Worm (Caenorhabditis elegans) whole organism, mixed stage, embryonic: ENCODE results near the gene F43B10.1.

Experiments
- ceh-39 ChIP-seq: fragments of 150-350 bp; optimal IDR thresholded peaks from 2 replicates; lab custom pipeline; 2014; ENCODE audit warnings: missing biosample characterization, missing genetic modification characterization
- ces-1 ChIP-seq: fragments of 150-350 bp; optimal IDR thresholded peaks from 2 replicates; lab custom pipeline; 2014; ENCODE audit warnings: missing biosample characterization, missing genetic modification reagents, missing genetic modification characterization
- lin-13 ChIP-seq: fragments of 150-350 bp; optimal IDR thresholded peaks from 2 replicates; lab custom pipeline; 2014; ENCODE audit warnings: missing biosample characterization, missing genetic modification characterization
- lsy-2 ChIP-seq: fragments of 150-350 bp; optimal IDR thresholded peaks from 2 replicates; lab custom pipeline; 2014; ENCODE audit warnings: missing biosample characterization, missing genetic modification characterization
- nhr-12 ChIP-seq: fragments of 150-350 bp; optimal IDR thresholded peaks from 2 replicates; lab custom pipeline; 2014; ENCODE audit warnings: missing biosample characterization, missing genetic modification characterization
- nhr-237 ChIP-seq: fragments of 150-350 bp; optimal IDR thresholded peaks from 2 replicates; lab custom pipeline; 2014; ENCODE audit warnings: missing biosample characterization, missing genetic modification characterization
- nhr-28 ChIP-seq: fragments of 150-350 bp; optimal IDR thresholded peaks from 2 replicates; lab custom pipeline; 2014; ENCODE audit warnings: missing biosample characterization, missing genetic modification characterization
- nhr-76 ChIP-seq: sonication (generic microtip); optimal IDR thresholded peaks from 2 replicates; lab custom pipeline; 2017; ENCODE audit warnings: missing biosample characterization, missing genetic modification characterization
- sem-2 ChIP-seq: fragments of 200-800 bp; sonication (Bioruptor generic); optimal IDR thresholded peaks from 2 replicates; lab custom pipeline; 2018; ENCODE audit warnings: mild to moderate bottlenecking, missing genetic modification characterization, missing compliant biosample characterization
- snpc-4 ChIP-seq: fragments of 150-350 bp; optimal IDR thresholded peaks from 2 replicates; lab custom pipeline; 2014; ENCODE audit warnings: missing biosample characterization, missing genetic modification characterization
- unc-39 ChIP-seq: fragments of 150-350 bp; optimal IDR thresholded peaks from 2 replicates; lab custom pipeline; 2014; ENCODE audit warnings: missing biosample characterization, missing genetic modification characterization
- unc-62 ChIP-seq: fragments of 150-350 bp; optimal IDR thresholded peaks from 2 replicates; lab custom pipeline; 2014; ENCODE audit warnings: missing biosample characterization, missing genetic modification reagents, missing genetic modification characterization
- zip-8 ChIP-seq: fragments of 150-350 bp; optimal IDR thresholded peaks from 2 replicates; lab custom pipeline; 2014; ENCODE audit warnings: missing biosample characterization, missing genetic modification characterization
- ztf-11 ChIP-seq: fragments of 150-350 bp; optimal IDR thresholded peaks from 2 replicates; lab custom pipeline; 2014; ENCODE audit warnings: missing biosample characterization, missing genetic modification characterization

- TF ChIP-seq nhr-237 (tag; lab: Kevin White, UChicago) (no peak), nhr-28 (no peak), sem-2 (no peak), zip-8 (tag; lab: Kevin White, UChicago) (no peak), unc-39 (tag; lab: Kevin White, UChicago) (no peak), lsy-2 (tag; lab: Kevin White, UChicago) (no peak), nhr-12 (tag; lab: Kevin White, UChicago) (no peak), ceh-39 (tag; lab: Kevin White, UChicago) (no peak), lin-13 (no peak), snpc-4 (tag; lab: Kevin White, UChicago) (no peak), unc-62 (GFP tag; lab: Kevin White, UChicago) (no peak), ztf-11 (tag; lab: Kevin White, UChicago) (no peak), nhr-76 (tag; lab: Kevin White, UChicago) (no peak), ces-1 (GFP tag; lab: Kevin White, UChicago) (no peak)
Observed at ce11 chrX:16650600-16650999, 12.0 kb downstream of the F43B10.1 start.
